Worm (Caenorhabditis elegans) whole organism, L1 larva: ENCODE data around the gene tnt-3.

Source experiments
- lin-13 ChIP-seq: fragments of 150-350 bp; optimal IDR thresholded peaks from 2 replicates; lab custom pipeline; 2014; ENCODE audit warnings: missing biosample characterization, missing genetic modification reagents, missing genetic modification characterization
- lin-35 ChIP-seq, 2 experiments: fragments of 150-350 bp; optimal IDR thresholded peaks; 2 replicates each; lab custom pipeline; 2014; ENCODE audit warnings: missing biosample characterization in 2 of 2, missing genetic modification characterization in 2 of 2, missing genetic modification reagents in 2 of 2
- pag-3 ChIP-seq: sonication (generic microtip); optimal IDR thresholded peaks from 2 replicates; lab custom pipeline; 2017; ENCODE audit warnings: missing genetic modification characterization, mild to moderate bottlenecking, missing compliant biosample characterization, antibody characterized with exemption, borderline replicate concordance; ENCODE audit not compliant: insufficient read depth
- rnt-1 ChIP-seq: sonication (generic microtip); optimal IDR thresholded peaks from 2 replicates; lab custom pipeline; 2016; ENCODE audit warnings: mild to moderate bottlenecking, missing genetic modification characterization, moderate library complexity, missing compliant biosample characterization
- snpc-4 ChIP-seq: fragments of 150-350 bp; optimal IDR thresholded peaks from 2 replicates; lab custom pipeline; 2014; ENCODE audit warnings: missing biosample characterization, missing genetic modification characterization

- TF ChIP-seq lin-13 (GFP tag; lab: Kevin White, UChicago) = no peak
- no peak for TF ChIP-seq snpc-4
- no peak for TF ChIP-seq lin-35 (GFP tag; optimal IDR thresholded peaks at IDR 0.05; lab: Kevin White, UChicago)
- no peak for TF ChIP-seq pag-3 (tag; lab: Kevin White, UChicago)
- no peak for TF ChIP-seq rnt-1
These were observed 44.7 kb downstream of the tnt-3 start for ce11 chrX:7900180-7900579.
